Fruit fly (Drosophila melanogaster) whole organism, embryonic: Measurements from ENCODE around the gene wap.

Experiments
- ATbp ChIP-seq: fragments of 200-800 bp; sonication (Bioruptor generic); optimal IDR thresholded peaks from 2 replicates; lab custom pipeline; 2017; ENCODE audit warnings: missing biosample characterization, mild to moderate bottlenecking, missing genetic modification characterization, missing genetic modification reagents
- Antp ChIP-seq: fragments of 200-800 bp; sonication (Bioruptor generic); optimal IDR thresholded peaks from 3 replicates; lab custom pipeline; 2016; ENCODE audit warnings: missing biosample characterization, missing genetic modification characterization
- C15 ChIP-seq: fragments of 200-800 bp; sonication (Bioruptor generic); IDR thresholded peaks from 3 replicates; pipeline ENCODE4 v1.3.6; 2022; ENCODE audit warnings: missing biosample characterization, missing genetic modification characterization
- CG10147 ChIP-seq: fragments of 200-800 bp; sonication (Bioruptor generic); optimal IDR thresholded peaks from 2 replicates; lab custom pipeline; 2019; ENCODE audit warnings: missing biosample characterization, mild to moderate bottlenecking, missing genetic modification characterization, moderate library complexity
- CG11398 ChIP-seq: fragments of 200-800 bp; sonication (Bioruptor generic); optimal IDR thresholded peaks from 2 replicates; lab custom pipeline; 2016; ENCODE audit warnings: missing biosample characterization, missing genetic modification characterization
- CG11456 ChIP-seq: fragments of 200-800 bp; sonication (Bioruptor generic); IDR thresholded peaks from 3 replicates; pipeline ENCODE4 v1.3.6; 2022; ENCODE audit warnings: missing biosample characterization, missing genetic modification characterization
- CG11504 ChIP-seq: fragments of 200-800 bp; sonication (Bioruptor generic); optimal IDR thresholded peaks from 3 replicates; lab custom pipeline; 2019; ENCODE audit warnings: missing biosample characterization, mild to moderate bottlenecking, missing genetic modification characterization, moderate library complexity
- CG11560 ChIP-seq: fragments of 200-800 bp; sonication (Bioruptor generic); IDR thresholded peaks from 3 replicates; pipeline ENCODE4 v1.3.6; 2022; ENCODE audit warnings: missing biosample characterization, missing genetic modification characterization
- CG12236 ChIP-seq: fragments of 200-800 bp; sonication (Bioruptor generic); optimal IDR thresholded peaks from 2 replicates; lab custom pipeline; 2016; ENCODE audit warnings: missing biosample characterization, missing genetic modification characterization
- CG12942 ChIP-seq: fragments of 200-800 bp; sonication (Bioruptor generic); optimal IDR thresholded peaks from 3 replicates; lab custom pipeline; 2016; ENCODE audit warnings: missing biosample characterization, missing genetic modification characterization
- CG14667 ChIP-seq: fragments of 200-800 bp; sonication (Bioruptor generic); IDR thresholded peaks from 2 replicates; pipeline ENCODE4 v1.3.6; 2022; ENCODE audit warnings: missing biosample characterization, missing genetic modification characterization
- CG1647 ChIP-seq: fragments of 200-800 bp; sonication (Bioruptor generic); optimal IDR thresholded peaks from 3 replicates; lab custom pipeline; 2016; ENCODE audit warnings: missing biosample characterization, missing genetic modification characterization
- CG17361 ChIP-seq: fragments of 200-800 bp; sonication (Bioruptor generic); IDR thresholded peaks from 3 replicates; pipeline ENCODE4 v1.3.6; 2022; ENCODE audit warnings: missing biosample characterization, missing genetic modification characterization
- CG2678 ChIP-seq: fragments of 200-800 bp; sonication (Bioruptor generic); optimal IDR thresholded peaks from 3 replicates; lab custom pipeline; 2019; ENCODE audit warnings: missing biosample characterization, mild to moderate bottlenecking, missing genetic modification characterization, moderate library complexity
- CG34224 ChIP-seq: fragments of 200-800 bp; sonication (Bioruptor generic); IDR thresholded peaks from 3 replicates; pipeline ENCODE4 v1.3.6; 2022; ENCODE audit warnings: missing biosample characterization, missing genetic modification characterization; ENCODE audit not compliant: partially characterized antibody
- CG4424 ChIP-seq: fragments of 200-800 bp; sonication (Bioruptor generic); optimal IDR thresholded peaks from 3 replicates; lab custom pipeline; 2016; ENCODE audit warnings: missing biosample characterization, missing genetic modification characterization
- CG6175 ChIP-seq: fragments of 200-800 bp; sonication (Bioruptor generic); IDR thresholded peaks from 3 replicates; pipeline ENCODE4 v1.3.6; 2022; ENCODE audit warnings: missing biosample characterization, missing genetic modification characterization
- CG6765 ChIP-seq: fragments of 200-800 bp; sonication (Bioruptor generic); optimal IDR thresholded peaks from 3 replicates; lab custom pipeline; 2017; ENCODE audit warnings: missing biosample characterization, mild to moderate bottlenecking, missing genetic modification characterization
- CG6791 ChIP-seq: fragments of 200-800 bp; sonication (Bioruptor generic); IDR thresholded peaks from 3 replicates; pipeline ENCODE4 v1.3.6; 2022; ENCODE audit warnings: missing biosample characterization, missing genetic modification characterization; ENCODE audit not compliant: partially characterized antibody
- CG8765 ChIP-seq: fragments of 200-800 bp; sonication (Bioruptor generic); IDR thresholded peaks from 2 replicates; pipeline ENCODE4 v1.3.6; 2022; ENCODE audit warnings: missing biosample characterization, missing genetic modification characterization
- CG9437 ChIP-seq: fragments of 200-800 bp; sonication (Bioruptor generic); optimal IDR thresholded peaks from 2 replicates; lab custom pipeline; 2018; ENCODE audit warnings: missing biosample characterization, mild to moderate bottlenecking, missing genetic modification characterization
- CG9817 ChIP-seq: fragments of 200-800 bp; sonication (Bioruptor generic); optimal IDR thresholded peaks from 2 replicates; lab custom pipeline; 2018; ENCODE audit warnings: missing biosample characterization, mild to moderate bottlenecking, missing genetic modification characterization, moderate library complexity
- Dfd ChIP-seq, 2 experiments: fragments of >200 bp; optimal IDR thresholded peaks; 2 replicates each; lab custom pipeline; 2017; ENCODE audit warnings: missing biosample characterization in 2 of 2, missing genetic modification characterization in 2 of 2
- Ets65A ChIP-seq: fragments of 200-800 bp; sonication (Bioruptor generic); peaks from one replicate; lab custom pipeline; 2016; ENCODE audit warnings: missing biosample characterization, missing genetic modification characterization
- H15 ChIP-seq: fragments of 200-800 bp; sonication (Bioruptor generic); IDR thresholded peaks from 3 replicates; pipeline ENCODE4 v1.3.6; 2022; ENCODE audit warnings: missing biosample characterization, missing genetic modification characterization
- Hmr ChIP-seq: fragments of 200-800 bp; sonication (Bioruptor generic); optimal IDR thresholded peaks from 3 replicates; lab custom pipeline; 2017; ENCODE audit warnings: mild to moderate bottlenecking, missing biosample characterization, missing genetic modification reagents, missing genetic modification characterization
- Hsf ChIP-seq: fragments of 200-800 bp; sonication (Bioruptor generic); optimal IDR thresholded peaks from 3 replicates; lab custom pipeline; 2016; ENCODE audit warnings: missing biosample characterization, missing genetic modification characterization
- Jarid2 ChIP-seq: fragments of 200-800 bp; sonication (Bioruptor generic); optimal IDR thresholded peaks from 3 replicates; lab custom pipeline; 2017; ENCODE audit warnings: mild to moderate bottlenecking, missing biosample characterization, missing genetic modification reagents, missing genetic modification characterization
- Med ChIP-seq: fragments of 200-800 bp; sonication (Bioruptor generic); peaks from one replicate; lab custom pipeline; 2016; ENCODE audit warnings: missing biosample characterization, missing genetic modification characterization, mild to moderate bottlenecking, inconsistent platforms, moderate library complexity
- NC2α ChIP-seq: fragments of 200-800 bp; sonication (Bioruptor generic); optimal IDR thresholded peaks from 2 replicates; lab custom pipeline; 2016; ENCODE audit warnings: missing biosample characterization, missing genetic modification characterization
- Rfx ChIP-seq: fragments of 200-800 bp; sonication (Bioruptor generic); IDR thresholded peaks from 2 replicates; pipeline ENCODE4 v1.3.6; 2022; ENCODE audit warnings: missing biosample characterization, missing genetic modification characterization
- Sox100B ChIP-seq: fragments of 200-800 bp; sonication (Bioruptor generic); optimal IDR thresholded peaks from 3 replicates; lab custom pipeline; 2018; ENCODE audit warnings: missing biosample characterization, mild to moderate bottlenecking, missing genetic modification characterization
- Ssrp ChIP-seq: fragments of 200-800 bp; sonication (Bioruptor generic); optimal IDR thresholded peaks from 2 replicates; lab custom pipeline; 2018; ENCODE audit warnings: missing biosample characterization, mild to moderate bottlenecking, missing genetic modification characterization, moderate library complexity
- Vsx1 ChIP-seq: fragments of 200-800 bp; sonication (Bioruptor generic); optimal IDR thresholded peaks from 2 replicates; lab custom pipeline; 2017; ENCODE audit warnings: missing biosample characterization, mild to moderate bottlenecking, missing genetic modification characterization, missing genetic modification reagents
- ci ChIP-seq: fragments of 200-800 bp; sonication (Bioruptor generic); IDR thresholded peaks from 3 replicates; pipeline ENCODE4 v1.3.6; 2022; ENCODE audit warnings: missing biosample characterization, missing genetic modification characterization
- crc ChIP-seq: fragments of 200-800 bp; sonication (Bioruptor generic); optimal IDR thresholded peaks from 2 replicates; lab custom pipeline; 2016; ENCODE audit warnings: missing biosample characterization, missing genetic modification characterization
- cwo ChIP-seq: fragments of 200-800 bp; sonication (Bioruptor generic); optimal IDR thresholded peaks from 3 replicates; lab custom pipeline; 2017; ENCODE audit warnings: missing biosample characterization, missing genetic modification characterization, mild to moderate bottlenecking, moderate library complexity, missing genetic modification reagents
- gcm ChIP-seq: fragments of 200-800 bp; sonication (Bioruptor generic); optimal IDR thresholded peaks from 2 replicates; lab custom pipeline; 2019; ENCODE audit warnings: missing biosample characterization, mild to moderate bottlenecking, missing genetic modification characterization, moderate library complexity
- gt ChIP-seq: fragments of 200-800 bp; sonication (Bioruptor generic); IDR thresholded peaks from 2 replicates; pipeline ENCODE4 v1.3.6; 2022; ENCODE audit warnings: missing biosample characterization, missing genetic modification characterization
- jing ChIP-seq: fragments of 200-800 bp; sonication (Bioruptor generic); optimal IDR thresholded peaks from 2 replicates; lab custom pipeline; 2018; ENCODE audit warnings: missing biosample characterization, mild to moderate bottlenecking, missing genetic modification characterization
- knrl ChIP-seq: fragments of 200-800 bp; sonication (Bioruptor generic); IDR thresholded peaks from 3 replicates; pipeline ENCODE4 v1.3.6; 2022; ENCODE audit warnings: missing biosample characterization, missing genetic modification characterization; ENCODE audit not compliant: partially characterized antibody
- lab ChIP-seq: fragments of 200-800 bp; sonication (Bioruptor generic); optimal IDR thresholded peaks from 3 replicates; lab custom pipeline; 2017; ENCODE audit warnings: missing biosample characterization, missing genetic modification characterization, mild to moderate bottlenecking, moderate library complexity, missing genetic modification reagents
- pita ChIP-seq: fragments of 200-800 bp; sonication (Bioruptor generic); optimal IDR thresholded peaks from 2 replicates; lab custom pipeline; 2017; ENCODE audit warnings: missing biosample characterization, mild to moderate bottlenecking, missing genetic modification characterization
- ro ChIP-seq: fragments of 200-800 bp; sonication (Bioruptor generic); IDR thresholded peaks from 2 replicates; pipeline ENCODE4 v1.3.6; 2022; ENCODE audit warnings: missing biosample characterization, missing genetic modification characterization
- run ChIP-seq: fragments of 200-800 bp; sonication (Bioruptor generic); optimal IDR thresholded peaks from 3 replicates; lab custom pipeline; 2018; ENCODE audit warnings: missing biosample characterization, mild to moderate bottlenecking, missing genetic modification characterization
- scrt ChIP-seq: fragments of 200-800 bp; sonication (Bioruptor generic); optimal IDR thresholded peaks from 2 replicates; lab custom pipeline; 2018; ENCODE audit warnings: missing biosample characterization, mild to moderate bottlenecking, missing genetic modification characterization, moderate library complexity
- sima ChIP-seq: fragments of 200-800 bp; sonication (Bioruptor generic); optimal IDR thresholded peaks from 2 replicates; lab custom pipeline; 2016; ENCODE audit warnings: missing biosample characterization, missing genetic modification characterization
- zen2 ChIP-seq: fragments of 200-800 bp; sonication (Bioruptor generic); IDR thresholded peaks from 3 replicates; pipeline ENCODE4 v1.3.6; 2022; ENCODE audit warnings: missing biosample characterization, missing genetic modification characterization; ENCODE audit not compliant: partially characterized antibody
- zfh2 ChIP-seq: fragments of 200-800 bp; sonication (Bioruptor generic); optimal IDR thresholded peaks from 2 replicates; lab custom pipeline; 2016; ENCODE audit warnings: missing biosample characterization, missing genetic modification characterization

The wap gene

dm6 chrX:22487667-22488593 is 32.7 kb upstream of the wap start (continued):
- no peak for TF ChIP-seq CG14667 (GFP tag; lab: Robert Waterston, UW)
- peak; percentile 12 for TF ChIP-seq CG10147
- peak; percentile 84 for TF ChIP-seq Med
- TF ChIP-seq run, result no peak
- no peak for TF ChIP-seq gt (GFP tag; lab: Robert Waterston, UW)
- peak; percentile 67; the same call in 1 of the 3 replicates for TF ChIP-seq CG11456
- peak; percentile 20 for TF ChIP-seq Ssrp (tag; lab: Kevin White, UChicago)
- 0 out of 3 replicates have a peak, but pooled peaks have one; percentile 14 for TF ChIP-seq zen2 (GFP tag; lab: Robert Waterston, UW)
- TF ChIP-seq Vsx1 (GFP tag; lab: Kevin White, UChicago), result no peak
- no peak for TF ChIP-seq sima (GFP tag; lab: Kevin White, UChicago)
- TF ChIP-seq gcm (GFP tag; lab: Kevin White, UChicago), result no peak
- peak; percentile 65 for TF ChIP-seq CG11504 (tag; lab: Kevin White, UChicago)
- TF ChIP-seq H15 (GFP tag; lab: Robert Waterston, UW), result no peak
- TF ChIP-seq CG8765 (GFP tag; lab: Robert Waterston, UW), result no peak
- no peak for TF ChIP-seq crc (GFP tag; lab: Kevin White, UChicago)
- peak; percentile 73 for TF ChIP-seq Rfx (GFP tag; lab: Robert Waterston, UW)
- TF ChIP-seq ATbp (GFP tag; lab: Kevin White, UChicago), result no peak
- peak; percentile 44 for TF ChIP-seq scrt
- TF ChIP-seq ro, result no peak
- TF ChIP-seq CG4424 (GFP tag; lab: Kevin White, UChicago), result peak; percentile 24
- TF ChIP-seq Sox100B (GFP tag; lab: Kevin White, UChicago), result peak; percentile 21
- no peak for TF ChIP-seq jing
- no peak for TF ChIP-seq C15 (GFP tag; lab: Robert Waterston, UW)
- no peak for TF ChIP-seq CG1647 (GFP tag; lab: Kevin White, UChicago)
- no peak for TF ChIP-seq Hsf (GFP tag; lab: Kevin White, UChicago)
- TF ChIP-seq CG11560 (tag; lab: Robert Waterston, UW), result no peak
- TF ChIP-seq ci (GFP tag; lab: Robert Waterston, UW), result 0 out of 3 replicates have a peak, but pooled peaks have one; percentile 21
- no peak for TF ChIP-seq NC2α (GFP tag; lab: Kevin White, UChicago)
- peak; percentile 52 for TF ChIP-seq Hmr (GFP tag; lab: Kevin White, UChicago)
- TF ChIP-seq Ets65A, result peak; percentile 55
- TF ChIP-seq CG9817 (tag; lab: Kevin White, UChicago), result no peak
- TF ChIP-seq lab (GFP tag; lab: Kevin White, UChicago), result peak; percentile 57
- no peak for TF ChIP-seq pita (GFP tag; lab: Kevin White, UChicago)
- TF ChIP-seq knrl, result no peak
- no peak for TF ChIP-seq Jarid2 (GFP tag; lab: Kevin White, UChicago)
- peak; percentile 17 for TF ChIP-seq zfh2 (GFP tag; lab: Kevin White, UChicago)
- no peak for TF ChIP-seq CG6765
- TF ChIP-seq CG34224 (GFP tag; lab: Robert Waterston, UW), result no peak
- peak; percentile 15 for TF ChIP-seq cwo
- TF ChIP-seq CG2678 (tag; lab: Kevin White, UChicago), result peak; percentile 61
- TF ChIP-seq CG12942 (GFP tag; lab: Kevin White, UChicago), result no peak
- no peak for TF ChIP-seq CG11398 (GFP tag; lab: Kevin White, UChicago)
- no peak for TF ChIP-seq CG6791 (GFP tag; lab: Robert Waterston, UW)
- peak; percentile 63; the same call in 2 of the 3 replicates for TF ChIP-seq CG6175 (GFP tag; lab: Robert Waterston, UW)
- no peak for TF ChIP-seq Antp (GFP tag; lab: Kevin White, UChicago)
- no peak for TF ChIP-seq Dfd (GFP tag; optimal IDR thresholded peaks at IDR 0.05; lab: Kevin White, UChicago)
- no peak for TF ChIP-seq CG12236 (GFP tag; lab: Kevin White, UChicago)
- peak; percentile 44; the same call in 2 of the 3 replicates for TF ChIP-seq CG17361 (GFP tag; lab: Robert Waterston, UW)
- TF ChIP-seq CG9437 (GFP tag; lab: Kevin White, UChicago), result no peak
